Worm (Caenorhabditis elegans) whole organism, L4/young adult: ENCODE data around the gene srj-44.

Experiments used
- dao-5 ChIP-seq: sonication (generic microtip); optimal IDR thresholded peaks from 2 replicates; lab custom pipeline; 2016; ENCODE audit warnings: missing genotype, missing genetic modification characterization, moderate library complexity, missing compliant biosample characterization
- him-1 ChIP-seq: sonication (generic microtip); optimal IDR thresholded peaks from 2 replicates; lab custom pipeline; 2016; ENCODE audit warnings: missing genotype, missing genetic modification reagents, missing genetic modification characterization, missing compliant biosample characterization

- TF ChIP-seq dao-5 (no peak), him-1 (tag; lab: Kevin White, UChicago) (no peak)
Measured at ce11 chrV:2863033-2863432, 17.4 kb upstream of the srj-44 start, which contains the start of gene srh-272.
